Fruit fly (Drosophila melanogaster) whole organism, adult: Measurements from ENCODE around the gene CG6059.

Experiments used
- CG33017 ChIP-seq: fragments of 200-800 bp; sonication (Bioruptor generic); optimal IDR thresholded peaks from 2 replicates; lab custom pipeline; 2018; ENCODE audit warnings: missing biosample characterization, mild to moderate bottlenecking, missing genetic modification characterization, moderate library complexity
- CG5204 ChIP-seq: fragments of 200-800 bp; sonication (Bioruptor generic); optimal IDR thresholded peaks from 2 replicates; lab custom pipeline; 2016; ENCODE audit warnings: missing biosample characterization, missing genetic modification characterization
- Crg-1 ChIP-seq: fragments of 200-800 bp; sonication (Bioruptor generic); optimal IDR thresholded peaks from 2 replicates; lab custom pipeline; 2016; ENCODE audit warnings: missing biosample characterization, missing genetic modification characterization
- Mnt ChIP-seq: fragments of 200-800 bp; sonication (Bioruptor generic); optimal IDR thresholded peaks from 2 replicates; lab custom pipeline; 2016; ENCODE audit warnings: missing biosample characterization, mild to moderate bottlenecking, missing genetic modification characterization
- cic ChIP-seq: fragments of 200-800 bp; sonication (Bioruptor generic); optimal IDR thresholded peaks from 2 replicates; lab custom pipeline; 2017; ENCODE audit warnings: missing biosample characterization, mild to moderate bottlenecking, missing genetic modification characterization, moderate library complexity
- cnc ChIP-seq, 2 experiments: fragments of >200 bp; optimal IDR thresholded peaks; 2 replicates each; lab custom pipeline; 2017

DNA sequence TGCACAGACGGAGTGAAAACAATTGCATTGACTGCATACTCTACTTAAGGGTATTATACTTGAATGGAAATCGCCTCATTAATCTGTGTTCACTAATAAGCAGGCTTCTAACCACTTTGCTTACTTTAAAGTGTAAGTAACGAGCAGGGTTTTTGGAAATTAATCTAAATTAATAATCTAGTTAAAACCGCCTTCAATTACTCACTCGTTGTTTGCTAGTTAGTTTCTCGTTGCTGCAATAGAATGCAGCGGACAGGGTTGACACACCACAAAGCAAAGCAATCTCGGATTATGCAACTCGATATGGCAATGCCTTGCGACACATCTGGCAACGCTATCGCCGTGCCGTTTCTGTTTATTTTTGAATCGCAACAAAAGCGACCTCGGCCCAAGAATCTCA lies 15.5 kb upstream of the CG6059 start:
- no peak for TF ChIP-seq Mnt
- no peak for TF ChIP-seq CG5204 (GFP tag; lab: Kevin White, UChicago)
- TF ChIP-seq CG33017: no peak
- TF ChIP-seq cnc (optimal IDR thresholded peaks at IDR 0.05; lab: Kevin White, UChicago): no peak
- no peak for TF ChIP-seq Crg-1
- no peak for TF ChIP-seq cic (GFP tag; lab: Kevin White, UChicago)
